Fruit fly (Drosophila melanogaster): ENCODE data around the gene CG34293.

DNA sequence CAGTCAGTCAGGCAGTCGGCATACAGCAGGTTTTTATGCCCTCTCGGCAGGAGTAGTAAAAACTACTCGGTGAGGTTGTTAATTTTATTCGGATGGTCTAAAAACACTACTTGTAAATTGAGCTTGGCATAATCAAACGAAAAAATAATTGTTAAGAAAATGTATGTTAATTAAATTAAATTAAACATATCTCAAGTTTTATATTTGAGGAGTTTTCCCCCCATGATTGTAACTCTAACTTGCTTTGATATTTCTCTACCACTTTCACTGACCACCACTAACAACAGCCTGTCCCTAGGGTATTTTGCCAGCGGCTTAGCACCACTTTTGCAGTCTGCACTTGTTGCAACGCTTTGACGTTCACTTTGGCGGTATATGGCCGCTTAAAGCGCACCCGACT, 10.3 kb upstream of the CG34293 start:
- TF ChIP-seq CTCF (optimal IDR thresholded peaks at IDR 0.05), result no peak
- TF ChIP-seq CG8478 (optimal IDR thresholded peaks at IDR 0.05), result no peak

All from S2 (cell line).